Fruit fly (Drosophila melanogaster) whole organism, embryonic: Measurements from ENCODE around the gene lok.

Source experiments
- ATbp ChIP-seq: fragments of 200-800 bp; sonication (Bioruptor generic); optimal IDR thresholded peaks from 2 replicates; lab custom pipeline; 2017; ENCODE audit warnings: missing biosample characterization, mild to moderate bottlenecking, missing genetic modification characterization, missing genetic modification reagents
- Atf6 ChIP-seq: fragments of 200-800 bp; sonication (Bioruptor generic); IDR thresholded peaks from 2 replicates; pipeline ENCODE4 v1.3.6; 2022; ENCODE audit warnings: missing biosample characterization, missing genetic modification characterization
- BEAF-32 ChIP-seq: fragments of 200-800 bp; sonication (Bioruptor generic); optimal IDR thresholded peaks from 3 replicates; lab custom pipeline; 2017; ENCODE audit warnings: missing biosample characterization, missing genetic modification characterization, mild to moderate bottlenecking, moderate library complexity, missing genetic modification reagents
- CG10366 ChIP-seq: fragments of 200-800 bp; sonication (Bioruptor generic); IDR thresholded peaks from 2 replicates; pipeline ENCODE4 v1.3.6; 2022; ENCODE audit warnings: missing biosample characterization, missing genetic modification characterization
- CG10431 ChIP-seq: fragments of 200-800 bp; sonication (Bioruptor generic); optimal IDR thresholded peaks from 3 replicates; lab custom pipeline; 2018; ENCODE audit warnings: missing biosample characterization, mild to moderate bottlenecking, missing genetic modification characterization
- CG10959 ChIP-seq: fragments of 200-800 bp; sonication (Bioruptor generic); IDR thresholded peaks from 2 replicates; pipeline ENCODE4 v1.3.6; 2022; ENCODE audit warnings: missing biosample characterization, missing genetic modification characterization
- CG10979 ChIP-seq: fragments of 200-800 bp; sonication (Bioruptor generic); optimal IDR thresholded peaks from 2 replicates; lab custom pipeline; 2018; ENCODE audit warnings: missing biosample characterization, mild to moderate bottlenecking, missing genetic modification characterization, moderate library complexity
- CG12071 ChIP-seq: fragments of 200-800 bp; sonication (Bioruptor generic); optimal IDR thresholded peaks from 3 replicates; lab custom pipeline; 2018; ENCODE audit warnings: missing biosample characterization, mild to moderate bottlenecking, missing genetic modification characterization
- CG1233 ChIP-seq: fragments of 200-800 bp; sonication (Bioruptor generic); optimal IDR thresholded peaks from 4 replicates; lab custom pipeline; 2018; ENCODE audit warnings: missing biosample characterization, mild to moderate bottlenecking, missing genetic modification characterization
- CG13424 ChIP-seq: fragments of 200-800 bp; sonication (Bioruptor generic); optimal IDR thresholded peaks from 2 replicates; lab custom pipeline; 2019; ENCODE audit warnings: missing biosample characterization, mild to moderate bottlenecking, missing genetic modification characterization, moderate library complexity
- CG15601 ChIP-seq: fragments of 200-800 bp; sonication (Bioruptor generic); optimal IDR thresholded peaks from 3 replicates; lab custom pipeline; 2019; ENCODE audit warnings: missing biosample characterization, mild to moderate bottlenecking, missing genetic modification characterization, moderate library complexity
- CG31224 ChIP-seq: fragments of 200-800 bp; sonication (Bioruptor generic); IDR thresholded peaks from 2 replicates; pipeline ENCODE4 v1.3.6; 2022; ENCODE audit warnings: missing biosample characterization, missing genetic modification characterization
- CG31365 ChIP-seq: fragments of 200-800 bp; sonication (Bioruptor generic); optimal IDR thresholded peaks from 2 replicates; lab custom pipeline; 2018; ENCODE audit warnings: missing biosample characterization, mild to moderate bottlenecking, missing genetic modification characterization
- CG31441 ChIP-seq: fragments of 200-800 bp; sonication (Bioruptor generic); IDR thresholded peaks from 2 replicates; pipeline ENCODE4 v1.3.6; 2022; ENCODE audit warnings: missing biosample characterization, missing genetic modification characterization
- CG3407 ChIP-seq: fragments of 200-800 bp; sonication (Bioruptor generic); optimal IDR thresholded peaks from 2 replicates; lab custom pipeline; 2018; ENCODE audit warnings: missing biosample characterization, mild to moderate bottlenecking, missing genetic modification characterization
- CG34376 ChIP-seq: fragments of 200-800 bp; sonication (Bioruptor generic); optimal IDR thresholded peaks from 2 replicates; lab custom pipeline; 2018; ENCODE audit warnings: missing biosample characterization, mild to moderate bottlenecking, missing genetic modification characterization
- CG3838 ChIP-seq: fragments of 200-800 bp; sonication (Bioruptor generic); optimal IDR thresholded peaks from 3 replicates; lab custom pipeline; 2016; ENCODE audit warnings: missing biosample characterization, missing genetic modification characterization
- CG4282 ChIP-seq: fragments of 200-800 bp; sonication (Bioruptor generic); optimal IDR thresholded peaks from 2 replicates; lab custom pipeline; 2016; ENCODE audit warnings: missing biosample characterization, missing genetic modification characterization
- CG4328 ChIP-seq: fragments of 200-800 bp; sonication (Bioruptor generic); optimal IDR thresholded peaks from 3 replicates; lab custom pipeline; 2017; ENCODE audit warnings: missing biosample characterization, missing genetic modification reagents, missing genetic modification characterization
- CG8290 ChIP-seq, 3 experiments: fragments of 200-800 bp; sonication (Bioruptor generic); optimal IDR thresholded peaks; 2 replicates each; lab custom pipeline; 2016 to 2019; ENCODE audit warnings: missing biosample characterization in 3 of 3, missing genetic modification characterization in 3 of 3, mild to moderate bottlenecking in 2 of 3, moderate library complexity in 1 of 3
- CG8924 ChIP-seq: fragments of 200-800 bp; optimal IDR thresholded peaks from 3 replicates; lab custom pipeline; 2019; ENCODE audit warnings: missing biosample characterization, mild to moderate bottlenecking, missing genetic modification characterization, moderate library complexity
- HLH3B ChIP-seq: fragments of 200-800 bp; sonication (Bioruptor generic); IDR thresholded peaks from 2 replicates; pipeline ENCODE4 v1.3.6; 2022; ENCODE audit warnings: missing biosample characterization, missing genetic modification characterization
- HLH54F ChIP-seq: fragments of 200-800 bp; sonication (Bioruptor generic); optimal IDR thresholded peaks from 3 replicates; lab custom pipeline; 2016; ENCODE audit warnings: missing biosample characterization, missing genetic modification characterization
- Hr39 ChIP-seq: fragments of >200 bp; optimal IDR thresholded peaks from 2 replicates; lab custom pipeline; 2017
- Lim3 ChIP-seq: fragments of 200-800 bp; sonication (Bioruptor generic); IDR thresholded peaks from 2 replicates; pipeline ENCODE4 v1.3.6; 2022; ENCODE audit warnings: missing biosample characterization, missing genetic modification characterization
- Max ChIP-seq: fragments of 200-800 bp; sonication (Bioruptor generic); optimal IDR thresholded peaks from 2 replicates; lab custom pipeline; 2016; ENCODE audit warnings: missing biosample characterization, mild to moderate bottlenecking, missing genetic modification characterization
- Opbp ChIP-seq: fragments of 200-800 bp; sonication (Bioruptor generic); IDR thresholded peaks from 3 replicates; pipeline ENCODE4 v1.3.6; 2022; ENCODE audit warnings: missing biosample characterization, missing genetic modification characterization; ENCODE audit not compliant: partially characterized antibody
- PHDP ChIP-seq: fragments of 200-800 bp; sonication (Bioruptor generic); optimal IDR thresholded peaks from 3 replicates; lab custom pipeline; 2018; ENCODE audit warnings: missing biosample characterization, mild to moderate bottlenecking, missing genetic modification characterization, moderate library complexity
- Trl ChIP-seq, 3 experiments: fragments of >200 bp in 2 of 3; fragments of 200-800 bp in 1 of 3; sonication (Bioruptor generic) in 1 of 3; optimal IDR thresholded peaks; 2 replicates in 1 of 3; 3 replicates in 2 of 3; lab custom pipeline; 2016 to 2017; ENCODE audit warnings: missing biosample characterization in 1 of 3, missing genetic modification characterization in 1 of 3
- Vsx1 ChIP-seq: fragments of 200-800 bp; sonication (Bioruptor generic); optimal IDR thresholded peaks from 2 replicates; lab custom pipeline; 2017; ENCODE audit warnings: missing biosample characterization, mild to moderate bottlenecking, missing genetic modification characterization, missing genetic modification reagents
- YL-1 ChIP-seq: fragments of 200-800 bp; sonication (Bioruptor generic); optimal IDR thresholded peaks from 3 replicates; lab custom pipeline; 2017; ENCODE audit warnings: missing biosample characterization, mild to moderate bottlenecking, missing genetic modification characterization
- bsh ChIP-seq, 2 experiments: fragments of 200-800 bp; sonication (Bioruptor generic); optimal IDR thresholded peaks; 2 replicates each; lab custom pipeline; 2017 to 2018; ENCODE audit warnings: mild to moderate bottlenecking in 2 of 2, missing biosample characterization in 2 of 2, missing genetic modification characterization in 2 of 2, moderate library complexity in 1 of 2
- corto ChIP-seq: fragments of 200-800 bp; sonication (Bioruptor generic); optimal IDR thresholded peaks from 2 replicates; lab custom pipeline; 2016; ENCODE audit warnings: missing biosample characterization, mild to moderate bottlenecking, missing genetic modification characterization, moderate library complexity
- dm ChIP-seq: fragments of 200-800 bp; sonication (Bioruptor generic); optimal IDR thresholded peaks from 3 replicates; lab custom pipeline; 2016; ENCODE audit warnings: missing biosample characterization, missing genetic modification characterization
- eve ChIP-seq, 2 experiments: fragments of >200 bp; optimal IDR thresholded peaks; 2 replicates each; lab custom pipeline; 2017; ENCODE audit warnings: missing biosample characterization in 2 of 2, missing genetic modification characterization in 2 of 2
- fd64A ChIP-seq: fragments of 200-800 bp; sonication (Bioruptor generic); optimal IDR thresholded peaks from 3 replicates; lab custom pipeline; 2018; ENCODE audit warnings: missing biosample characterization, mild to moderate bottlenecking, missing genetic modification characterization
- ftz-f1 ChIP-seq: fragments of 200-800 bp; sonication (Bioruptor generic); optimal IDR thresholded peaks from 2 replicates; lab custom pipeline; 2016; ENCODE audit warnings: missing biosample characterization, missing genetic modification characterization
- gsb ChIP-seq: fragments of 200-800 bp; sonication (Bioruptor generic); IDR thresholded peaks from 2 replicates; pipeline ENCODE4 v1.3.6; 2022; ENCODE audit warnings: missing biosample characterization, missing genetic modification characterization
- jing ChIP-seq: fragments of 200-800 bp; sonication (Bioruptor generic); optimal IDR thresholded peaks from 2 replicates; lab custom pipeline; 2018; ENCODE audit warnings: missing biosample characterization, mild to moderate bottlenecking, missing genetic modification characterization
- ken ChIP-seq: fragments of 200-800 bp; sonication (Bioruptor generic); IDR thresholded peaks from 3 replicates; pipeline ENCODE4 v1.3.6; 2022; ENCODE audit warnings: missing biosample characterization, missing genetic modification characterization
- lmd ChIP-seq: fragments of 200-800 bp; sonication (Bioruptor generic); IDR thresholded peaks from 2 replicates; pipeline ENCODE4 v1.3.6; 2022; ENCODE audit warnings: missing biosample characterization, missing genetic modification characterization
- nom ChIP-seq: fragments of 200-800 bp; sonication (Bioruptor generic); optimal IDR thresholded peaks from 2 replicates; lab custom pipeline; 2017; ENCODE audit warnings: missing biosample characterization, missing genetic modification characterization, mild to moderate bottlenecking, moderate library complexity, missing genetic modification reagents
- pfk ChIP-seq: fragments of 200-800 bp; sonication (Bioruptor generic); optimal IDR thresholded peaks from 2 replicates; lab custom pipeline; 2018; ENCODE audit warnings: missing biosample characterization, mild to moderate bottlenecking, missing genetic modification characterization, moderate library complexity
- pho ChIP-seq: fragments of 200-800 bp; sonication (Bioruptor generic); optimal IDR thresholded peaks from 2 replicates; lab custom pipeline; 2016; ENCODE audit warnings: missing biosample characterization, missing genetic modification characterization
- sens ChIP-seq: fragments of 200-800 bp; sonication (Bioruptor generic); peaks from one replicate; lab custom pipeline; 2016; ENCODE audit warnings: missing biosample characterization, missing genetic modification characterization
- sob ChIP-seq: fragments of 200-800 bp; sonication (Bioruptor generic); IDR thresholded peaks from 2 replicates; pipeline ENCODE4 v1.3.6; 2022; ENCODE audit warnings: missing biosample characterization, missing genetic modification characterization
- tap ChIP-seq: fragments of 200-800 bp; optimal IDR thresholded peaks from 3 replicates; lab custom pipeline; 2019; ENCODE audit warnings: missing biosample characterization, mild to moderate bottlenecking, missing genetic modification characterization, moderate library complexity
- tll ChIP-seq, 2 experiments: fragments of 200-800 bp in 1 of 2; fragments of >200 bp in 1 of 2; sonication (Bioruptor generic) in 1 of 2; optimal IDR thresholded peaks; 2 replicates each; lab custom pipeline; 2017 to 2019; ENCODE audit warnings: missing biosample characterization in 2 of 2, missing genetic modification characterization in 2 of 2, mild to moderate bottlenecking in 1 of 2, moderate library complexity in 1 of 2
- unpg ChIP-seq: fragments of 200-800 bp; sonication (Bioruptor generic); optimal IDR thresholded peaks from 3 replicates; lab custom pipeline; 2018; ENCODE audit warnings: missing biosample characterization, mild to moderate bottlenecking, missing genetic modification characterization, moderate library complexity
- zen ChIP-seq: fragments of 200-800 bp; sonication (Bioruptor generic); optimal IDR thresholded peaks from 3 replicates; lab custom pipeline; 2018; ENCODE audit warnings: missing biosample characterization, mild to moderate bottlenecking, missing genetic modification characterization, moderate library complexity

lok gene

DNA sequence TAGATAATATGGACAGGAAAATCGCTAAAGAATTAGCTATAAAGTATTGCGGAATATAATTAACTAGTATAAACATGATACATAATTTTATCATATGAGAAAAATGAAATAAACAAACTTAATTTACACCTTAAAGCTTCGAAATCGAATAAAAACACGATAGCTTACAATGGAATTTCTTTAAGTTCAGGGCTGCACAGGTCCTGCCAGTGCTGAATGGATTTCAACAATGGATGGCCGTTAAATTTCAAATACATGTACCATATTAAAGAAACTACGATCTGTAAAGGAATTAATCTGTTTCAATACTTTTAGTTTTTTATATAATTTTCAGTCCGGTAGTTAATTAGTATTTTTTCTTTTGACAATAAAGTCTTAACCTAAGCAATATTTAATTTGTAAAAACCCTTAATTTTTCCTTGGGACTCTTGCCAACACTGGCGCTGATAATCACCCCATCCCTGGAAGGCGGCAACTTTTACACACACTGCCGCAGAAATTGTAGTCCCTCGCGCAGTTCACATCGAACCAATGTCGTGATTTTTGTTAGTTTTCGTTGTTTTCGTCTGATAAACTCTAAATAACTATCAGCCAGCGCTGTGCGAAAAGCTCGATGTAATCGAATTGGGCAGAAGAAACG, at the start of gene lok, which contains the start of gene barr (continued):
- no peak for TF ChIP-seq ken
- peak in 1 of 2 experiments; percentile 86 for TF ChIP-seq tll (GFP tag; optimal IDR thresholded peaks at IDR 0.05; lab: Kevin White, UChicago)
- TF ChIP-seq Max (GFP tag; lab: Kevin White, UChicago), result peak; percentile 23
- peak; percentile 25 for TF ChIP-seq zen (tag; lab: Kevin White, UChicago)
- no peak for TF ChIP-seq CG31365 (tag; lab: Kevin White, UChicago)
- TF ChIP-seq CG31441 (GFP tag; lab: Robert Waterston, UW), result peak; percentile 62; the same call in 1 of the 2 replicates
- TF ChIP-seq Hr39, result no peak
- no peak for TF ChIP-seq gsb (GFP tag; lab: Robert Waterston, UW)
- TF ChIP-seq HLH54F (GFP tag; lab: Kevin White, UChicago), result peak; percentile 63
- TF ChIP-seq CG34376 (GFP tag; lab: Kevin White, UChicago), result no peak
- TF ChIP-seq sob, result peak; percentile 38; the same call in 1 of the 2 replicates
- no peak for TF ChIP-seq CG31224
- TF ChIP-seq corto, result no peak
- peak; percentile 17 for TF ChIP-seq CG10979
- no peak for TF ChIP-seq dm
- no peak for TF ChIP-seq eve (GFP tag; optimal IDR thresholded peaks at IDR 0.05; lab: Kevin White, UChicago)
- TF ChIP-seq CG8290 (GFP tag; optimal IDR thresholded peaks at IDR 0.05; lab: Kevin White, UChicago), result peak; percentile 57
- peak in 1 of 2 experiments; percentile 33 for TF ChIP-seq CG8290 (tag; optimal IDR thresholded peaks at IDR 0.05; lab: Kevin White, UChicago)
- no peak for TF ChIP-seq Lim3
- peak; percentile 49 for TF ChIP-seq YL-1 (GFP tag; lab: Kevin White, UChicago)
- no peak for TF ChIP-seq Atf6
- TF ChIP-seq CG10959 (GFP tag; lab: Robert Waterston, UW), result no peak
- no peak for TF ChIP-seq jing (GFP tag; lab: Kevin White, UChicago)
- peak; percentile 59 for TF ChIP-seq CG13424 (tag; lab: Kevin White, UChicago)
- no peak for TF ChIP-seq ftz-f1
- TF ChIP-seq CG8924, result peak; percentile 70
- no peak for TF ChIP-seq pfk (GFP tag; lab: Kevin White, UChicago)
- TF ChIP-seq BEAF-32 (GFP tag; lab: Kevin White, UChicago), result peak; percentile 43
- TF ChIP-seq CG3838 (GFP tag; lab: Kevin White, UChicago), result peak; percentile 44
- no peak for TF ChIP-seq Trl (optimal IDR thresholded peaks at IDR 0.05; lab: Kevin White, UChicago)
- peak; percentile 17 for TF ChIP-seq Trl (GFP tag; optimal IDR thresholded peaks at IDR 0.05; lab: Kevin White, UChicago)
- no peak for TF ChIP-seq CG10366 (GFP tag; lab: Robert Waterston, UW)
- peak; percentile 46 for TF ChIP-seq lmd (GFP tag; lab: Robert Waterston, UW)
- TF ChIP-seq pho, result peak; percentile 48
- TF ChIP-seq HLH3B (GFP tag; lab: Robert Waterston, UW), result no peak
- TF ChIP-seq, all 482 proteins: peak for 212

DNA sequence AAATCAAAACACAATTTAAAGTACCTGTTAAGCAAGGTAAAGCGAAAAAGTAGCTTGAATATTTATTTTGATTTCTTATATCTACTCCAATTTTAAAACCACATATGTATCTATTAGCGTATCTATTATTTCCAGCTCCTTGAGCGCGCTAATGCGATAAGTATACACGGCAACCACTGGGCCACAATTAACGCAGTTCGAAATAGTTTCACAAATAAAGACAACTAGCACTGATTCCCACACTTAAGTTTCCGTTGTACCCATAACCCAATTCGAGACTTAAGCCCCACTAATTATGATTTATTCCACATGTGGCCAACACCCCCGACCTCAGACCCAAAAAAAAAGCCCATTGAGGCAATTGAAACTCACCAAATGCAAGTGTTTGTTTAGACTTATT, 44.8 kb upstream of the lok start:
- TF ChIP-seq CG1233 (GFP tag; lab: Kevin White, UChicago), result peak; percentile 19
- peak; percentile 47 for TF ChIP-seq CG15601 (tag; lab: Kevin White, UChicago)
- no peak for TF ChIP-seq Opbp (GFP tag; lab: Robert Waterston, UW)
- TF ChIP-seq fd64A (GFP tag; lab: Kevin White, UChicago), result peak; percentile 30
- peak; percentile 7 for TF ChIP-seq CG3407 (GFP tag; lab: Kevin White, UChicago)
- TF ChIP-seq CG10431 (GFP tag; lab: Kevin White, UChicago), result peak; percentile 15
- no peak for TF ChIP-seq tap (tag; lab: Kevin White, UChicago)
- peak; percentile 6 for TF ChIP-seq Vsx1 (GFP tag; lab: Kevin White, UChicago)
- TF ChIP-seq unpg, result peak; percentile 5
- TF ChIP-seq ftz-f1, result no peak
- peak; percentile 37 for TF ChIP-seq CG12071 (GFP tag; lab: Kevin White, UChicago)
- TF ChIP-seq nom (GFP tag; lab: Kevin White, UChicago), result no peak
- peak; percentile 55 for TF ChIP-seq sens
- TF ChIP-seq PHDP (tag; lab: Kevin White, UChicago), result peak; percentile 20
- no peak for TF ChIP-seq CG4282 (GFP tag; lab: Kevin White, UChicago)
- peak; percentile 64 for TF ChIP-seq ATbp (GFP tag; lab: Kevin White, UChicago)
- peak in 1 of 2 experiments; percentile 18 for TF ChIP-seq bsh (GFP tag; optimal IDR thresholded peaks at IDR 0.05; lab: Kevin White, UChicago)
- peak; percentile 35 for TF ChIP-seq CG4328 (GFP tag; lab: Kevin White, UChicago)
